Worm (Caenorhabditis elegans) whole organism, L2 larva: Measurements from ENCODE around the gene cest-5.2.

ENCODE experiments used
- C34F6.9 ChIP-seq: fragments of 150-350 bp; optimal IDR thresholded peaks from 2 replicates; lab custom pipeline; 2014; ENCODE audit warnings: missing biosample characterization, missing genetic modification characterization
- F13H6.1 ChIP-seq: sonication (generic microtip); optimal IDR thresholded peaks from 2 replicates; lab custom pipeline; 2016; ENCODE audit warnings: missing genetic modification characterization, missing compliant biosample characterization
- R02D3.7 ChIP-seq: fragments of 150-350 bp; optimal IDR thresholded peaks from 2 replicates; lab custom pipeline; 2014; ENCODE audit warnings: missing biosample characterization, missing genetic modification characterization
- Y55F3AM.14 ChIP-seq: fragments of 200-800 bp; sonication (Bioruptor generic); optimal IDR thresholded peaks from 2 replicates; lab custom pipeline; 2018; ENCODE audit warnings: mild to moderate bottlenecking, missing genetic modification characterization, missing compliant biosample characterization
- ZK546.5 ChIP-seq: sonication (generic microtip); optimal IDR thresholded peaks from 2 replicates; lab custom pipeline; 2017; ENCODE audit warnings: missing biosample characterization, missing genetic modification characterization
- alr-1 ChIP-seq: fragments of 150-350 bp; optimal IDR thresholded peaks from 2 replicates; lab custom pipeline; 2014; ENCODE audit warnings: missing biosample characterization, missing genetic modification characterization
- aly-2 ChIP-seq: fragments of 150-350 bp; optimal IDR thresholded peaks from 2 replicates; lab custom pipeline; 2014; ENCODE audit warnings: missing biosample characterization, missing genetic modification characterization
- blmp-1 ChIP-seq: sonication (generic microtip); optimal IDR thresholded peaks from 2 replicates; lab custom pipeline; 2017; ENCODE audit warnings: missing genetic modification characterization, mild to moderate bottlenecking, missing compliant biosample characterization, antibody characterized with exemption, moderate library complexity; ENCODE audit not compliant: insufficient read depth
- ceh-16 ChIP-seq: fragments of 150-350 bp; optimal IDR thresholded peaks from 2 replicates; lab custom pipeline; 2014; ENCODE audit warnings: missing biosample characterization, missing genetic modification characterization
- ceh-82 ChIP-seq: fragments of 150-350 bp; optimal IDR thresholded peaks from 2 replicates; lab custom pipeline; 2014; ENCODE audit warnings: missing biosample characterization, missing genetic modification characterization
- crh-2 ChIP-seq: sonication (generic microtip); optimal IDR thresholded peaks from 2 replicates; lab custom pipeline; 2017; ENCODE audit warnings: missing biosample characterization, missing genetic modification characterization
- dmd-4 ChIP-seq: sonication (generic microtip); optimal IDR thresholded peaks from 2 replicates; lab custom pipeline; 2017; ENCODE audit warnings: missing biosample characterization, missing genetic modification characterization
- egl-27 ChIP-seq: sonication (generic microtip); optimal IDR thresholded peaks from 3 replicates; lab custom pipeline; 2017; ENCODE audit warnings: missing biosample characterization, missing genetic modification reagents, missing genetic modification characterization
- fos-1 ChIP-seq: fragments of 150-350 bp; optimal IDR thresholded peaks from 2 replicates; lab custom pipeline; 2014; ENCODE audit warnings: missing biosample characterization, missing genetic modification characterization
- lsy-2 ChIP-seq, 2 experiments: fragments of 150-350 bp in 1 of 2; sonication (generic microtip) in 1 of 2; optimal IDR thresholded peaks; 2 replicates each; lab custom pipeline; 2014 to 2017; ENCODE audit warnings: missing biosample characterization in 2 of 2, missing genetic modification characterization in 2 of 2
- mab-5 ChIP-seq: fragments of 150-350 bp; optimal IDR thresholded peaks from 2 replicates; lab custom pipeline; 2014; ENCODE audit warnings: missing biosample characterization, missing genetic modification characterization
- mdl-1 ChIP-seq, 2 experiments: fragments of 150-350 bp in 1 of 2; sonication (generic microtip) in 1 of 2; optimal IDR thresholded peaks; 2 replicates each; lab custom pipeline; 2017; ENCODE audit warnings: missing biosample characterization in 2 of 2, missing genetic modification characterization in 2 of 2
- nhr-10 ChIP-seq: sonication (generic microtip); optimal IDR thresholded peaks from 2 replicates; lab custom pipeline; 2017; ENCODE audit warnings: missing biosample characterization, missing genetic modification characterization
- nhr-12 ChIP-seq: fragments of 150-350 bp; optimal IDR thresholded peaks from 2 replicates; lab custom pipeline; 2014; ENCODE audit warnings: missing biosample characterization, missing genetic modification characterization
- nhr-21 ChIP-seq: fragments of 150-350 bp; optimal IDR thresholded peaks from 2 replicates; lab custom pipeline; 2014; ENCODE audit warnings: missing biosample characterization, missing genetic modification characterization
- nhr-23 ChIP-seq: fragments of 150-350 bp; optimal IDR thresholded peaks from 2 replicates; lab custom pipeline; 2014; ENCODE audit warnings: missing biosample characterization, missing genetic modification reagents, missing genetic modification characterization
- nhr-25 ChIP-seq: fragments of 150-350 bp; sonication (generic microtip); optimal IDR thresholded peaks from 3 replicates; lab custom pipeline; 2014; ENCODE audit warnings: missing biosample characterization, missing genetic modification characterization
- nhr-6 ChIP-seq: fragments of 150-350 bp; optimal IDR thresholded peaks from 2 replicates; lab custom pipeline; 2014; ENCODE audit warnings: missing biosample characterization, missing genetic modification characterization
- nhr-77 ChIP-seq: fragments of 150-350 bp; optimal IDR thresholded peaks from 2 replicates; lab custom pipeline; 2014; ENCODE audit warnings: missing biosample characterization, missing genetic modification characterization
- peb-1 ChIP-seq: fragments of 150-350 bp; optimal IDR thresholded peaks from 2 replicates; lab custom pipeline; 2014; ENCODE audit warnings: missing biosample characterization, missing genetic modification characterization
- sem-4 ChIP-seq: fragments of 150-350 bp; optimal IDR thresholded peaks from 2 replicates; lab custom pipeline; 2014; ENCODE audit warnings: missing biosample characterization, missing genetic modification reagents, missing genetic modification characterization
- sma-3 ChIP-seq: sonication (generic microtip); optimal IDR thresholded peaks from 2 replicates; lab custom pipeline; 2016; ENCODE audit warnings: missing genetic modification reagents, missing genetic modification characterization, missing compliant biosample characterization
- sma-9 ChIP-seq, 2 experiments: fragments of 150-350 bp in 1 of 2; sonication (generic microtip) in 1 of 2; optimal IDR thresholded peaks; 2 replicates each; lab custom pipeline; 2014 to 2016; ENCODE audit warnings: missing genetic modification characterization in 2 of 2, mild to moderate bottlenecking in 1 of 2, missing biosample characterization in 1 of 2, missing compliant biosample characterization in 1 of 2, missing genetic modification reagents in 1 of 2, moderate library complexity in 1 of 2
- snpc-4 ChIP-seq: fragments of 150-350 bp; optimal IDR thresholded peaks from 2 replicates; lab custom pipeline; 2014; ENCODE audit warnings: missing biosample characterization, missing genetic modification characterization
- unc-55 ChIP-seq: fragments of 150-350 bp; sonication (generic microtip); optimal IDR thresholded peaks from 3 replicates; lab custom pipeline; 2014; ENCODE audit warnings: missing biosample characterization, missing genetic modification reagents, missing genetic modification characterization
- unc-62 ChIP-seq: fragments of 150-350 bp; optimal IDR thresholded peaks from 2 replicates; lab custom pipeline; 2014; ENCODE audit warnings: missing biosample characterization, missing genetic modification reagents, missing genetic modification characterization
- ztf-11 ChIP-seq: sonication (generic microtip); optimal IDR thresholded peaks from 2 replicates; lab custom pipeline; 2017; ENCODE audit warnings: missing biosample characterization, missing genetic modification characterization
- ztf-4 ChIP-seq: fragments of 150-350 bp; optimal IDR thresholded peaks from 2 replicates; lab custom pipeline; 2014; ENCODE audit warnings: missing biosample characterization, missing genetic modification characterization

The cest-5.2 gene

DNA sequence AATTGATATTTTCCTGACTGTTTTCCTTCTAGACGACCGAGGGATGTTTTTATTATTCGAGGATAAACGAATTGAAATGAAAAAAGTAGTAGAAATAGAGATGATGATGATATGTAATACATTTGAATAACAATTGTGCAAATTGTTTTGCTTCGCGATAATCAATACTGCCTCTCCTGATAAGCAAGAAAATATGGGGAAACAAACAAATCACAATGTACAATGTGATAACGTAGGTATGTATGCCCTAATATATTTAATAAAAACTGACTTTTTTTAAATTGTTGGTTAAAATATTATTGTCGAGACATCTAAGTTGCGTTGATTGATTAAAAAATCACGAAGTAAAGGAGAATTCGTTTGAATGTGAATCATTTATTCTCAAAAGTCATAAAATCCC lies at the start of gene cest-5.2:
TSS of gene cest-5.2 (minus strand) at position 128 of the 400 bp plus-strand sequence.
- TF ChIP-seq peb-1 (tag; lab: Kevin White, UChicago), result no peak
- peak; percentile 25 for TF ChIP-seq fos-1 (tag; lab: Kevin White, UChicago)
- TF ChIP-seq, all 48 proteins: peak for 1

DNA sequence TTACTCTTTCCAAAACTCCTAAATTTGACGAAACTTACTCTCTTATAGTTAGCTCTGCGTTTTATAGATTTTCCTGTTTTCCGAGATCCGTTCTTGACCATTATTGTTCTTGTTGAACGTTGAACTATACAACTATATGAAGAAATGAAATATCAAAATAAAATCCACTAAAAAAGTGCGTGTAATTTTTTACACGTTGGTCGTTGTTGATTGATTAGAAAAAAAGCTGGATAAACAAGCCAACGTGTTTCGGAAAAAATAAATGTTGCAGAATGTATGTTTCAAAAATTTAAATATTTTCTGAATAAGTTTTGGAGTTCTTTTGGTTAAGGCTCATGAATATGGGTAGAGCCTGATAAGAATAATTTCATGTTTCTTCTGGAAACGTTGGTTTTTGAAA lies 40.2 kb upstream of the cest-5.2 start, which contains the start of gene Y73B6A.1:
TSS of gene Y73B6A.1 (minus strand) at position 101 of the 400 bp plus-strand sequence.
- no peak for TF ChIP-seq F13H6.1 (tag; lab: Kevin White, UChicago)

DNA sequence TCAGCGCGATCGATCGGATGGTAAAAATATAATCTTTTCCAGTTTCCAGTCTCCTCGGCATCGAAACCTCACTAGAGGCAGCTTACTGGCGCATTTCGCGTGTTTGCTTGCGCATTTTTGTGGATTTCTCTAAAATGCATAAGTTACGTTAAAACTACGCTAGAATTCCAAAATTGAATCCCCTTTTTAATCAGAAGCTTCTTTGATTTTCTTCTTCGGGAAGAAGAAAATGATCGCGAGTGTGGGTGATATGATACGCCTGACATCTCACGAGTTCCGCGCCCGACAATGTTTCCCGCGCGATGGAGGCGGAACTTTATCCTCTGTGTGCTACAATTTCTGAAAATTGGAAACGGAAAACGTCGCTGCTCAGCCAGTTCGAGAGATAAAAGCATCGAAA lies 36.6 kb upstream of the cest-5.2 start:
- TF ChIP-seq ztf-11 (tag; lab: Kevin White, UChicago) (no peak), snpc-4 (tag; lab: Kevin White, UChicago) (peak; percentile 42)
- TF ChIP-seq, all 48 proteins: peak for 1

- TF ChIP-seq egl-27 (tag; lab: Kevin White, UChicago), result no peak
- TF ChIP-seq sma-3 (GFP tag; lab: Kevin White, UChicago), result peak; percentile 51
- TF ChIP-seq R02D3.7 (tag; lab: Kevin White, UChicago), result no peak
- peak; percentile 28 for TF ChIP-seq nhr-21
- TF ChIP-seq fos-1 (tag; lab: Kevin White, UChicago), result peak; percentile 47
- TF ChIP-seq unc-62 (GFP tag; lab: Kevin White, UChicago), result no peak
- peak; percentile 22 for TF ChIP-seq blmp-1 (tag; lab: Kevin White, UChicago)
- peak; percentile 15 for TF ChIP-seq sma-9 (GFP tag; optimal IDR thresholded peaks at IDR 0.05; lab: Kevin White, UChicago)
- TF ChIP-seq sma-9 (tag; optimal IDR thresholded peaks at IDR 0.05; lab: Kevin White, UChicago), result no peak
- TF ChIP-seq C34F6.9 (tag; lab: Kevin White, UChicago), result no peak
- TF ChIP-seq, all 48 proteins: peak for 5
Observed at ce11 chrIV:6657519-6658031, 29.9 kb upstream of the cest-5.2 start, which contains the start of gene C01B10.11. C01B10.11 (plus strand) TSS chrIV:6657981.

DNA sequence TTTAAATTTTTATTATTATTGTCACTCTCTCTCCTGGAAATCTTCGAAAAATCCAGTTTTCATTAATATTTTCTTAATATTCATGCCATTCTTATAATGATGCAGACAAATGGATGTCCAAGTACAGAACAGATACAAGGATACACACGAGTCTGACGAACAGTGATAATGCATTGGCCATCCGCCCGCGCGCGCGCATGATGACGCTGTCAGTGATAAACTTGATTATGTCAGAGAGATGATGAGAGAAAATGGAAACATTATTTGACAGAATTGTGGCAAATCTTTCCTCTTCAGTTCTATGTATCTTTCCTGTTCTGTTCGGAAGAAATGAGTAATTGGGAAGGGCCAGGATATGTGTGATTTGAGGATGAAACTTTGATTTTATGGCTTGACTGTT lies 28.0 kb upstream of the cest-5.2 start:
- no peak for TF ChIP-seq nhr-6 (tag; lab: Kevin White, UChicago)
- TF ChIP-seq unc-55 (GFP tag; lab: Kevin White, UChicago), result no peak
- TF ChIP-seq nhr-25, result no peak
- TF ChIP-seq nhr-12 (tag; lab: Kevin White, UChicago), result no peak
- peak; percentile 69 for TF ChIP-seq nhr-21
- peak; percentile 44 for TF ChIP-seq sma-3 (GFP tag; lab: Kevin White, UChicago)
- TF ChIP-seq nhr-23 (tag; lab: Kevin White, UChicago), result no peak
- no peak for TF ChIP-seq aly-2 (tag; lab: Kevin White, UChicago)
- no peak for TF ChIP-seq mdl-1 (tag; optimal IDR thresholded peaks at IDR 0.05; lab: Kevin White, UChicago)
- TF ChIP-seq dmd-4 (tag; lab: Kevin White, UChicago), result no peak
- peak; percentile 40 for TF ChIP-seq fos-1 (tag; lab: Kevin White, UChicago)
- TF ChIP-seq ztf-4, result no peak
- TF ChIP-seq nhr-10 (tag; lab: Kevin White, UChicago), result no peak
- no peak for TF ChIP-seq nhr-77 (tag; lab: Kevin White, UChicago)
- TF ChIP-seq ceh-82, result no peak

DNA sequence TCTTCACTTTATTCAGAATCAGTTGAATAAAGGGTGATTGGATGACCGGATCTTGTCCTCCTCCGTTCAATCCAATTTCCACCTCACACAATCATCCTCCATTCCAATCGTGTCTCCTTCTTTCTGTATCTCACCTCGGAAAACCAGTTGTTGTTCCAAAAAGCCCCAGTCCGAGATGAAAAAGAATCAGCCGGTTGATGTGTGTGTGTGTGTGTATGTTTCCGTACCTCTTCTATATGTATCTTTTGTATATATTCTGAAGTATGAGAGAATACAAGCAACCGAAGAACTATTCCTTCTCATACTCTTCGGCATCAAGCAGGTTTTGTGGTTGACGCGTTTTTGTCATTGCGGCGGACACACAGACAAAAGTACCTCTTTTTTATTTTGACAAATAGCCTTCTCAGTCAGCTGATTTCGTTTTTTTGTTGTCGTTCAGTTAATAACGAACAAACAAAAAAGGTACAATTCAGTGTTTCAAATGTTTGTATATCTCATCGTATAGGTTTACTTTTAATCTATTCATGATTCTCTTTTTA lies 26.0 kb upstream of the cest-5.2 start:
- peak; percentile 1 for TF ChIP-seq Y55F3AM.14
- peak; percentile 15 for TF ChIP-seq nhr-25
- peak; percentile 43 for TF ChIP-seq sem-4 (tag; lab: Kevin White, UChicago)
- no peak for TF ChIP-seq F13H6.1 (tag; lab: Kevin White, UChicago)
- peak; percentile 48 for TF ChIP-seq nhr-21
- TF ChIP-seq ZK546.5 (tag; lab: Kevin White, UChicago), result no peak
- TF ChIP-seq mdl-1 (tag; optimal IDR thresholded peaks at IDR 0.05; lab: Kevin White, UChicago), result no peak
- no peak for TF ChIP-seq alr-1
- TF ChIP-seq crh-2 (tag; lab: Kevin White, UChicago), result no peak
- TF ChIP-seq lsy-2 (tag; optimal IDR thresholded peaks at IDR 0.05; lab: Kevin White, UChicago), result no peak
- no peak for TF ChIP-seq mab-5 (tag; lab: Kevin White, UChicago)
- TF ChIP-seq dmd-4 (tag; lab: Kevin White, UChicago), result no peak
- no peak for TF ChIP-seq ceh-16 (tag; lab: Kevin White, UChicago)
- no peak for TF ChIP-seq sma-3 (GFP tag; lab: Kevin White, UChicago)
